Fruit fly (Drosophila melanogaster): ENCODE results near the gene sowah.

sowah gene

dm6 chr3L:12533392-12534070 is 38.8 kb downstream of the sowah start, which contains the start of the genes Tsf2 and CG34242 (continued):
- TF ChIP-seq BEAF-32 (GFP tag; optimal IDR thresholded peaks at IDR 0.05), result no peak
- TF ChIP-seq odd (GFP tag; optimal IDR thresholded peaks at IDR 0.05), result no peak
- peak; percentile 18 for TF ChIP-seq CG2116 (GFP tag; optimal IDR thresholded peaks at IDR 0.05)
- TF ChIP-seq Xbp1 (GFP tag; optimal IDR thresholded peaks at IDR 0.05), result no peak
- TF ChIP-seq CG11504 (tag; optimal IDR thresholded peaks at IDR 0.05), result peak; percentile 91
- TF ChIP-seq CG1647 (GFP tag; optimal IDR thresholded peaks at IDR 0.05), result peak; percentile 22
- no peak for TF ChIP-seq wek (GFP tag; optimal IDR thresholded peaks at IDR 0.05)
- no peak for TF ChIP-seq Dll (GFP tag; IDR thresholded peaks at IDR 0.05; ENCODE audit: partially characterized antibody)
- no peak for TF ChIP-seq Neu2 (GFP tag; optimal IDR thresholded peaks at IDR 0.05; ENCODE audit: borderline replicate concordance)
- TF ChIP-seq Stat92E (GFP tag; optimal IDR thresholded peaks at IDR 0.05), result peak in 1 of 3 experiments; percentile 26
- peak; percentile 89 for TF ChIP-seq CG31441 (GFP tag; IDR thresholded peaks at IDR 0.05)
- TF ChIP-seq CG4854 (GFP tag; optimal IDR thresholded peaks at IDR 0.05), result peak; percentile 18
- peak; percentile 51 for TF ChIP-seq CG10267 (tag; optimal IDR thresholded peaks at IDR 0.05)
- TF ChIP-seq gsb-n (tag; optimal IDR thresholded peaks at IDR 0.05), result no peak
- no peak for TF ChIP-seq Ets65A (GFP tag)
- no peak for TF ChIP-seq ems (GFP tag; optimal IDR thresholded peaks at IDR 0.05)
- TF ChIP-seq al (GFP tag; IDR thresholded peaks at IDR 0.05), result peak; percentile 79
- peak; percentile 72 for TF ChIP-seq Fer1 (GFP tag; optimal IDR thresholded peaks at IDR 0.05)
- peak; percentile 42 for TF ChIP-seq CG17802 (tag; optimal IDR thresholded peaks at IDR 0.05)
- peak; percentile 85 for TF ChIP-seq CG10979 (tag; optimal IDR thresholded peaks at IDR 0.05)
- TF ChIP-seq CoRest (tag; optimal IDR thresholded peaks at IDR 0.05), result peak; percentile 67
- TF ChIP-seq CG12942 (GFP tag; optimal IDR thresholded peaks at IDR 0.05), result no peak
- TF ChIP-seq Adf1 (GFP tag; IDR thresholded peaks at IDR 0.05), result no peak
- TF ChIP-seq nmo (GFP tag; optimal IDR thresholded peaks at IDR 0.05), result peak; percentile 65
- no peak for TF ChIP-seq HmgD (GFP tag; optimal IDR thresholded peaks at IDR 0.05)
- peak; percentile 86 for TF ChIP-seq CG9215 (GFP tag; IDR thresholded peaks at IDR 0.05)
- TF ChIP-seq Atf6 (GFP tag; IDR thresholded peaks at IDR 0.05), result peak; percentile 92
- no peak for TF ChIP-seq CG42726 (GFP tag; IDR thresholded peaks at IDR 0.05; ENCODE audit: partially characterized antibody)
- TF ChIP-seq trh (GFP tag; optimal IDR thresholded peaks at IDR 0.05), result no peak
- no peak for TF ChIP-seq Atf3 (GFP tag; optimal IDR thresholded peaks at IDR 0.05)
- TF ChIP-seq CG6813 (GFP tag; optimal IDR thresholded peaks at IDR 0.05), result no peak
- peak; percentile 62; the same call in 1 of the 2 replicates for TF ChIP-seq wdn (GFP tag; IDR thresholded peaks at IDR 0.05)
- TF ChIP-seq tap (tag; optimal IDR thresholded peaks at IDR 0.05), result no peak
- TF ChIP-seq CG3163 (GFP tag; optimal IDR thresholded peaks at IDR 0.05), result no peak
- TF ChIP-seq Sin3A (optimal IDR thresholded peaks at IDR 0.05), result peak; percentile 1
- peak; percentile 94 for TF ChIP-seq grau (tag; optimal IDR thresholded peaks at IDR 0.05)
- TF ChIP-seq PHDP (tag; optimal IDR thresholded peaks at IDR 0.05), result peak; percentile 6
- TF ChIP-seq CG18599 (GFP tag; optimal IDR thresholded peaks at IDR 0.05), result no peak
- no peak for TF ChIP-seq slou (GFP tag; optimal IDR thresholded peaks at IDR 0.05)
- TF ChIP-seq CG5953 (GFP tag; IDR thresholded peaks at IDR 0.05), result peak; percentile 90
- TF ChIP-seq CG8281 (tag; optimal IDR thresholded peaks at IDR 0.05), result no peak
- no peak for TF ChIP-seq Hey (tag; optimal IDR thresholded peaks at IDR 0.05)
- no peak for TF ChIP-seq Hsf (GFP tag; optimal IDR thresholded peaks at IDR 0.05)
- TF ChIP-seq MTF-1 (GFP tag; optimal IDR thresholded peaks at IDR 0.05; ENCODE audit: borderline replicate concordance), result peak; percentile 39
- no peak for TF ChIP-seq fru (optimal IDR thresholded peaks at IDR 0.05)
- TF ChIP-seq CG7556 (GFP tag; optimal IDR thresholded peaks at IDR 0.05), result peak; percentile 49
- peak; percentile 2 for TF ChIP-seq org-1 (GFP tag; optimal IDR thresholded peaks at IDR 0.05)
- peak; percentile 73 for TF ChIP-seq Dek (tag; optimal IDR thresholded peaks at IDR 0.05)
- no peak for TF ChIP-seq CG10274 (GFP tag; optimal IDR thresholded peaks at IDR 0.05)
- peak; percentile 3 for TF ChIP-seq CG1602 (GFP tag; optimal IDR thresholded peaks at IDR 0.05)
